Worm (Caenorhabditis elegans): Measurements from ENCODE around the gene oac-41.

DNA sequence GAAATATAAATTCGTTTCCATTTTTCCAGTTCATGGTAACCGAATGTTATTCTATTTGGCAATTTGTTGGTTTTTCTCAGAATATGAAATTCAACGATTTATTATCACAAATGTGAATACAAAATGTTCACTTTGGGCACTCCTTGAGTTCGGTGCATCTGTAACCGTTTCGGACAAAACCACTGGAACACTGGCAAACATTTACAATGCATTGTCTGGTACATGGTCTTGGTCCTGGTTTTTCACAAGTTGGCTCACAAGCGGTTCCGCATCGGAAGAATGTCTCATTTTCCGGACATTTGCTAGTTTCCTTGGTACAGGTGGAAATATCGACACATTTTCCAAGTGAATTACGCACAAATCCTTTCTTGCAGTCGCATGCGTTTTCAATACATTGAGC, 31.3 kb upstream of the oac-41 start:
- TF ChIP-seq ceh-16 (tag; optimal IDR thresholded peaks at IDR 0.05) = no peak
- TF ChIP-seq snpc-4 (tag; optimal IDR thresholded peaks at IDR 0.05) = no peak
- no peak for TF ChIP-seq ceh-82 (tag; optimal IDR thresholded peaks at IDR 0.05)
- TF ChIP-seq lin-39 (tag; optimal IDR thresholded peaks at IDR 0.05) = no peak
- no peak for TF ChIP-seq nhr-11 (tag; optimal IDR thresholded peaks at IDR 0.05)
- TF ChIP-seq gmeb-1 (tag; optimal IDR thresholded peaks at IDR 0.05) = no peak
- TF ChIP-seq lsy-2 (tag; optimal IDR thresholded peaks at IDR 0.05) = no peak
- no peak for TF ChIP-seq mdl-1 (tag; optimal IDR thresholded peaks at IDR 0.05)
